Worm (Caenorhabditis elegans): ENCODE results near the gene sri-29.

sri-29 gene

ce11 chrII:3012133-3012532 lies 32.0 kb upstream of the sri-29 start, which contains the start of gene C41H7.9:
C41H7.9 (minus strand) TSS chrII:3012233.
- TF ChIP-seq nhr-25 (tag; optimal IDR thresholded peaks at IDR 0.05) = no peak
- no peak for TF ChIP-seq lsy-12 (tag; optimal IDR thresholded peaks at IDR 0.05)
- no peak for TF ChIP-seq tbx-2 (tag; optimal IDR thresholded peaks at IDR 0.05)
- no peak for TF ChIP-seq ZK546.5 (tag; optimal IDR thresholded peaks at IDR 0.05)
- TF ChIP-seq nhr-67 (tag; optimal IDR thresholded peaks at IDR 0.05) = no peak
- no peak for TF ChIP-seq snpc-4 (tag; optimal IDR thresholded peaks at IDR 0.05)
- no peak for TF ChIP-seq unc-39 (tag; optimal IDR thresholded peaks at IDR 0.05)
- no peak for TF ChIP-seq skn-1 (tag; optimal IDR thresholded peaks at IDR 0.05)

- TF ChIP-seq elt-2 (tag; optimal IDR thresholded peaks at IDR 0.05) (peak; percentile 91), snpc-4 (tag; optimal IDR thresholded peaks at IDR 0.05) (no peak), mml-1 (tag; optimal IDR thresholded peaks at IDR 0.05) (no peak), nhr-76 (tag; optimal IDR thresholded peaks at IDR 0.05) (no peak), mdl-1 (tag; optimal IDR thresholded peaks at IDR 0.05) (no peak), ZK546.5 (tag; optimal IDR thresholded peaks at IDR 0.05) (no peak), ztf-4 (tag; optimal IDR thresholded peaks at IDR 0.05) (no peak), skn-1 (tag; optimal IDR thresholded peaks at IDR 0.05) (no peak), pha-4 (tag; optimal IDR thresholded peaks at IDR 0.05) (no peak), pqm-1 (tag; optimal IDR thresholded peaks at IDR 0.05) (peak; percentile 49), nhr-11 (tag; optimal IDR thresholded peaks at IDR 0.05) (no peak), hmg-11 (tag; optimal IDR thresholded peaks at IDR 0.05) (no peak), nfya-1 (tag; optimal IDR thresholded peaks at IDR 0.05; ENCODE audit: insufficient read depth) (peak; percentile 83), nhr-237 (tag; optimal IDR thresholded peaks at IDR 0.05) (no peak), unc-62 (GFP tag; optimal IDR thresholded peaks at IDR 0.05) (no peak), nhr-77 (tag; optimal IDR thresholded peaks at IDR 0.05) (no peak), nhr-28 (tag; optimal IDR thresholded peaks at IDR 0.05) (no peak), ceh-9 (tag; optimal IDR thresholded peaks at IDR 0.05) (no peak), fkh-10 (GFP tag; optimal IDR thresholded peaks at IDR 0.05) (no peak), zag-1 (tag; optimal IDR thresholded peaks at IDR 0.05) (no peak), ceh-16 (tag; optimal IDR thresholded peaks at IDR 0.05) (no peak)
Measured at ce11 chrII:3014196-3014849, 29.8 kb upstream of the sri-29 start, which contains the start of gene C41H7.2. C41H7.2 (plus strand) TSS chrII:3014817.

ce11 chrII:3019807-3020206 lies 24.3 kb upstream of the sri-29 start, which contains the start of gene clec-3:
clec-3 (minus strand) TSS chrII:3019907.
- TF ChIP-seq ama-1 (optimal IDR thresholded peaks at IDR 0.05) (no peak), nhr-76 (tag; optimal IDR thresholded peaks at IDR 0.05) (no peak), hmg-11 (tag; optimal IDR thresholded peaks at IDR 0.05) (no peak), nhr-77 (tag; optimal IDR thresholded peaks at IDR 0.05) (no peak), skn-1 (tag; optimal IDR thresholded peaks at IDR 0.05) (no peak), aly-2 (tag; optimal IDR thresholded peaks at IDR 0.05) (no peak), nhr-11 (tag; optimal IDR thresholded peaks at IDR 0.05) (no peak), fos-1 (tag; optimal IDR thresholded peaks at IDR 0.05) (no peak), fkh-2 (tag; optimal IDR thresholded peaks at IDR 0.05) (no peak), pqm-1 (tag; optimal IDR thresholded peaks at IDR 0.05) (no peak), unc-39 (tag; optimal IDR thresholded peaks at IDR 0.05) (no peak), ztf-4 (tag; optimal IDR thresholded peaks at IDR 0.05) (no peak), ceh-9 (tag; optimal IDR thresholded peaks at IDR 0.05) (no peak), eor-1 (tag; optimal IDR thresholded peaks at IDR 0.05) (no peak), tbx-2 (tag; optimal IDR thresholded peaks at IDR 0.05) (no peak), nhr-237 (tag; optimal IDR thresholded peaks at IDR 0.05) (no peak), nhr-28 (tag; optimal IDR thresholded peaks at IDR 0.05) (no peak), ceh-82 (tag; optimal IDR thresholded peaks at IDR 0.05) (no peak)

ce11 chrII:3020899-3021298 lies 23.2 kb upstream of the sri-29 start:
- TF ChIP-seq egl-27 (tag; optimal IDR thresholded peaks at IDR 0.05) (no peak), ZK546.5 (tag; optimal IDR thresholded peaks at IDR 0.05) (no peak), sea-2 (GFP tag; optimal IDR thresholded peaks at IDR 0.05) (no peak), ceh-9 (tag; optimal IDR thresholded peaks at IDR 0.05) (no peak), mdl-1 (tag; optimal IDR thresholded peaks at IDR 0.05) (no peak), nhr-237 (tag; optimal IDR thresholded peaks at IDR 0.05) (no peak), nhr-67 (tag; optimal IDR thresholded peaks at IDR 0.05) (no peak), nhr-76 (tag; optimal IDR thresholded peaks at IDR 0.05) (no peak), ceh-16 (tag; optimal IDR thresholded peaks at IDR 0.05) (no peak), ztf-11 (tag; optimal IDR thresholded peaks at IDR 0.05) (no peak), unc-39 (tag; optimal IDR thresholded peaks at IDR 0.05) (no peak)

All from whole organism, L3 larva.